Worm (Caenorhabditis elegans) whole organism, L4/young adult: ENCODE data around the gene F11D11.12.

Experiments
- W03F9.2 ChIP-seq: fragments of 150-350 bp; optimal IDR thresholded peaks from 2 replicates; lab custom pipeline; 2014; ENCODE audit warnings: missing biosample characterization, missing genetic modification characterization
- him-1 ChIP-seq: sonication (generic microtip); optimal IDR thresholded peaks from 2 replicates; lab custom pipeline; 2016; ENCODE audit warnings: missing genotype, missing genetic modification reagents, missing genetic modification characterization, missing compliant biosample characterization

ce11 chrV:18719956-18720489 is 30.5 kb downstream of the F11D11.12 start, which contains the start of gene Y17D7C.2:
- TF ChIP-seq W03F9.2 (tag; lab: Kevin White, UChicago), result no peak
- no peak for TF ChIP-seq him-1
